Fruit fly (Drosophila melanogaster): ENCODE measurements around the gene CG5290.
A peak's percentile ranks its signal among the peaks of the same experiment; 100 is the strongest.

CG5290 gene

DNA sequence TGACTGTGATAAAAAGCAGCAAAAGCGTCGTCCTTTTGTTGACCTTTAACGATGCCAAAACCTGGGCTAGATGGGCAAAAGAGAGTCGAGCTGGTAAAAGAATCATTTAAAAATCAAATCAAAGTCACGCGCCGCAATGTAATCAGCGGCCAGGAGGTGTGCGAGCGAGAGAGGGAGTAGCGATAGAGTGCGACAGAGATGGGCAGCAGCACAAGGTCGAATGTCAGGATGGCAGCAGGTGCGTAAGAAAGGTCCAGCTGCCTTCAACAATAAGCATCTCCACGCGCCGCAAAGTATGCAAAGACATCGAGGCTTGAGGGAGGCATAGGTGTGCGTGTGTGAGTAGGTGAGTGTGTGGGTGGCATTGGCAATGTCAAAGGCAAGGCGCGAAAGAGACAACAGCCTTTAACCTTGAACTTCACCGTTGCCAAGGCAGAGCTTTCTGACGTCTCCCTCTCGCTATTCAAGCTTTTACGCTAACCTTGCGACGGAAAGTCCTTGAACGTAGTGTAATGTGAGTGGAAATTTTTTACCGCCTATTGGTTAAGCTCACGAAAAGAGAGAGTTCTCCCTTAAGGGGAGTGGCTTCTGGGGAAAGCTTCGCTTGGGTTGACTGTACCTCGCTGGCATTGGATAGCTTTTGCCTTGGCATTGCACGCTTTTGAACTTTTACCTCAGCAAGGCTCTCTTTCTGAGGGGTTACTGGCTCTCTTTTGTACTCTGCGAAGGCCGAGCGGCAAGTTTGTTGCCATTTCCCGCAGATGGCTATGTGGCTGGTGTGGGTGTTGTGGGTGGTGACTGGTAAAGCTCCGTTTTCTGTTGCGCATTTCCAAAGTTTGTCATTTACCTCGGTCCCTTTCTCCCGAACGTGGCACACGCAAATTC lies 17.6 kb upstream of the CG5290 start:
- TF ChIP-seq svp (GFP tag) = peak; percentile 23
- no peak for TF ChIP-seq CG8632 (GFP tag; optimal IDR thresholded peaks at IDR 0.05)
- no peak for TF ChIP-seq CG6854 (GFP tag; optimal IDR thresholded peaks at IDR 0.05)

- TF ChIP-seq spab (GFP tag; optimal IDR thresholded peaks at IDR 0.05) = no peak
- TF ChIP-seq eg (GFP tag; IDR thresholded peaks at IDR 0.05) = no peak
- TF ChIP-seq svp (GFP tag) = peak; percentile 59
- TF ChIP-seq Blimp-1 (GFP tag; optimal IDR thresholded peaks at IDR 0.05) = no peak
- TF ChIP-seq esn (GFP tag; optimal IDR thresholded peaks at IDR 0.05) = no peak
- no peak for TF ChIP-seq CG9139 (GFP tag; optimal IDR thresholded peaks at IDR 0.05)
- TF ChIP-seq topi (GFP tag; optimal IDR thresholded peaks at IDR 0.05) = no peak
- no peak for TF ChIP-seq CG8119 (GFP tag; IDR thresholded peaks at IDR 0.05)
Measured at dm6 chr3L:17928106-17928505, 15.7 kb upstream of the CG5290 start.

dm6 chr3L:17926575-17927276 lies 14.4 kb upstream of the CG5290 start:
- TF ChIP-seq salr (GFP tag; optimal IDR thresholded peaks at IDR 0.05) (peak; percentile 16 to 47), esn (GFP tag; optimal IDR thresholded peaks at IDR 0.05) (peak; percentile 51), Blimp-1 (GFP tag; optimal IDR thresholded peaks at IDR 0.05) (no peak), dsx (GFP tag; optimal IDR thresholded peaks at IDR 0.05; ENCODE audit: poor library complexity, severe bottlenecking) (peak; percentile 56), lz (GFP tag; optimal IDR thresholded peaks at IDR 0.05) (no peak), CG4318 (GFP tag; optimal IDR thresholded peaks at IDR 0.05) (no peak), fkh (GFP tag; optimal IDR thresholded peaks at IDR 0.05) (no peak), Gug (GFP tag; IDR thresholded peaks at IDR 0.05) (no peak), net (GFP tag; optimal IDR thresholded peaks at IDR 0.05) (peak; percentile 36), Sox102F (GFP tag; optimal IDR thresholded peaks at IDR 0.05) (no peak), Met (GFP tag; optimal IDR thresholded peaks at IDR 0.05) (peak; percentile 40), Sox14 (GFP tag; optimal IDR thresholded peaks at IDR 0.05) (peak; percentile 47), CG3032 (tag; optimal IDR thresholded peaks at IDR 0.05) (peak; percentile 60), CG9139 (GFP tag; optimal IDR thresholded peaks at IDR 0.05) (peak; percentile 41), CG10669 (GFP tag; optimal IDR thresholded peaks at IDR 0.05) (peak; percentile 52), Hr4 (GFP tag; optimal IDR thresholded peaks at IDR 0.05) (no peak), Lpt (GFP tag; optimal IDR thresholded peaks at IDR 0.05) (no peak), CG8319 (GFP tag; optimal IDR thresholded peaks at IDR 0.05) (no peak), spab (GFP tag; optimal IDR thresholded peaks at IDR 0.05) (peak; percentile 62), Eip78C (GFP tag) (peak; percentile 87), CG34406 (GFP tag; optimal IDR thresholded peaks at IDR 0.05) (peak; percentile 57), Sox15 (GFP tag; optimal IDR thresholded peaks at IDR 0.05) (peak; percentile 8), svp (GFP tag) (peak; percentile 90), CG3919 (GFP tag; optimal IDR thresholded peaks at IDR 0.05) (peak; percentile 49), CG7368 (GFP tag; optimal IDR thresholded peaks at IDR 0.05) (peak; percentile 7), Ets96B (tag; optimal IDR thresholded peaks at IDR 0.05) (peak; percentile 65), ss (GFP tag; optimal IDR thresholded peaks at IDR 0.05) (peak in 1 of 2 experiments; percentile 66), topi (GFP tag; optimal IDR thresholded peaks at IDR 0.05) (peak; percentile 21), Eip75B (GFP tag; optimal IDR thresholded peaks at IDR 0.05) (peak; percentile 30), CG6792 (GFP tag; optimal IDR thresholded peaks at IDR 0.05) (peak; percentile 20), CG6163 (GFP tag; IDR thresholded peaks at IDR 0.05) (0 out of 3 replicates have a peak, but pooled peaks have one; percentile 12), dac (GFP tag; optimal IDR thresholded peaks at IDR 0.05) (no peak), OdsH (GFP tag; optimal IDR thresholded peaks at IDR 0.05) (peak; percentile 56), achi (GFP tag; optimal IDR thresholded peaks at IDR 0.05) (peak; percentile 46), cyc (GFP tag; optimal IDR thresholded peaks at IDR 0.05) (peak; percentile 8), CG10631 (GFP tag; optimal IDR thresholded peaks at IDR 0.05) (peak; percentile 54), acj6 (GFP tag; optimal IDR thresholded peaks at IDR 0.05) (peak; percentile 52), CG6854 (GFP tag; optimal IDR thresholded peaks at IDR 0.05) (no peak), CG8632 (GFP tag; optimal IDR thresholded peaks at IDR 0.05) (peak; percentile 51), CG31627 (GFP tag; optimal IDR thresholded peaks at IDR 0.05) (peak; percentile 5), CG32006 (GFP tag; optimal IDR thresholded peaks at IDR 0.05) (peak; percentile 5)

All from whole organism, prepupa.